Fruit fly (Drosophila melanogaster) whole organism, pupa: ENCODE data around the gene emc.
A peak's percentile ranks its signal among the peaks of the same experiment; 100 is the strongest.

Experiments used
- CG15710 ChIP-seq: fragments of 200-800 bp; sonication (Bioruptor generic); optimal IDR thresholded peaks from 2 replicates; lab custom pipeline; 2018; ENCODE audit warnings: missing biosample characterization, mild to moderate bottlenecking, missing genetic modification characterization, moderate library complexity
- CG34367 ChIP-seq: fragments of 200-800 bp; sonication (Bioruptor generic); optimal IDR thresholded peaks from 2 replicates; lab custom pipeline; 2018; ENCODE audit warnings: missing biosample characterization, mild to moderate bottlenecking, missing genetic modification characterization
- D1 ChIP-seq: fragments of 200-800 bp; sonication (Bioruptor generic); optimal IDR thresholded peaks from 2 replicates; lab custom pipeline; 2018; ENCODE audit warnings: missing biosample characterization, mild to moderate bottlenecking, missing genetic modification characterization, moderate library complexity
- EcR ChIP-seq: fragments of 200-800 bp; sonication (Bioruptor generic); optimal IDR thresholded peaks from 3 replicates; lab custom pipeline; 2019; ENCODE audit warnings: missing biosample characterization, missing genetic modification characterization, mild to moderate bottlenecking, moderate library complexity, missing genetic modification reagents
- Pif1B ChIP-seq: fragments of 200-800 bp; sonication (Bioruptor generic); optimal IDR thresholded peaks from 3 replicates; lab custom pipeline; 2016; ENCODE audit warnings: missing biosample characterization, missing genetic modification characterization

- TF ChIP-seq CG34367 (tag; lab: Kevin White, UChicago) = no peak
- peak; percentile 21 for TF ChIP-seq EcR
- TF ChIP-seq D1 (tag; lab: Kevin White, UChicago) = no peak
- TF ChIP-seq CG15710 (tag; lab: Kevin White, UChicago) = no peak
- no peak for TF ChIP-seq Pif1B (GFP tag; lab: Kevin White, UChicago)
Measured at dm6 chr3L:742389-742951, 6.7 kb upstream of the emc start.
